Worm (Caenorhabditis elegans): ENCODE data around the gene srlf-17.

Gene srlf-17

ce11 chrIV:11142314-11143227 lies 40.1 kb upstream of the srlf-17 start, which contains the start of gene skih-2:
TSS of gene skih-2 (minus strand) at chrIV:11142364.
- TF ChIP-seq php-3 (GFP tag; IDR thresholded peaks at IDR 0.05) = no peak
- TF ChIP-seq nhr-111 (GFP tag; optimal IDR thresholded peaks at IDR 0.05) = no peak
- no peak for TF ChIP-seq tra-1 (GFP tag; IDR thresholded peaks at IDR 0.05)
- no peak for TF ChIP-seq dmd-9 (GFP tag; IDR thresholded peaks at IDR 0.05)
- TF ChIP-seq nhr-11 (tag; optimal IDR thresholded peaks at IDR 0.05) = no peak
- TF ChIP-seq ceh-44 (GFP tag; IDR thresholded peaks at IDR 0.05) = no peak
- TF ChIP-seq ztf-7 (tag; optimal IDR thresholded peaks at IDR 0.05) = no peak
- no peak for TF ChIP-seq nhr-102 (tag; optimal IDR thresholded peaks at IDR 0.05)
- TF ChIP-seq F37D6.2 (tag; optimal IDR thresholded peaks at IDR 0.05) = no peak
- TF ChIP-seq mep-1 (tag; optimal IDR thresholded peaks at IDR 0.05) = no peak
- no peak for TF ChIP-seq sdz-12 (GFP tag; optimal IDR thresholded peaks at IDR 0.05)
- no peak for TF ChIP-seq mxl-3 (GFP tag; optimal IDR thresholded peaks at IDR 0.05)
- no peak for TF ChIP-seq Y5F2A.4 (GFP tag; optimal IDR thresholded peaks at IDR 0.05)
- no peak for TF ChIP-seq arid-1 (GFP tag; conservative IDR thresholded peaks at IDR 0.05)
- no peak for TF ChIP-seq spr-3 (GFP tag; optimal IDR thresholded peaks at IDR 0.05)
- TF ChIP-seq egl-43 (GFP tag; IDR thresholded peaks at IDR 0.05) = no peak
- no peak for TF ChIP-seq Y75B8A.6 (GFP tag; IDR thresholded peaks at IDR 0.05)
- TF ChIP-seq F10B5.3 (tag; optimal IDR thresholded peaks at IDR 0.05) = no peak
- TF ChIP-seq lin-1 (GFP tag; IDR thresholded peaks at IDR 0.05) = no peak
- no peak for TF ChIP-seq nhr-41 (GFP tag; IDR thresholded peaks at IDR 0.05)
- no peak for TF ChIP-seq lin-39 (tag; optimal IDR thresholded peaks at IDR 0.05)
- TF ChIP-seq mdt-29 (GFP tag; IDR thresholded peaks at IDR 0.05) = no peak
- peak; percentile 40 for TF ChIP-seq lin-38 (GFP tag; IDR thresholded peaks at IDR 0.05)
- TF ChIP-seq madf-5 (GFP tag; IDR thresholded peaks at IDR 0.05) = no peak
- TF ChIP-seq ceh-32 (tag; optimal IDR thresholded peaks at IDR 0.05; ENCODE audit: poor library complexity) = no peak
- TF ChIP-seq hmg-1.1 (GFP tag; IDR thresholded peaks at IDR 0.05) = no peak
- TF ChIP-seq hlh-30 (tag; optimal IDR thresholded peaks at IDR 0.05; ENCODE audit: insufficient read depth) = peak; percentile 29
- no peak for TF ChIP-seq daf-19 (GFP tag; conservative IDR thresholded peaks at IDR 0.05)
- TF ChIP-seq snpc-1.2 (GFP tag; IDR thresholded peaks at IDR 0.05) = peak; percentile 21; the same call in 1 of the 2 replicates
- TF ChIP-seq ctbp-1 (GFP tag; IDR thresholded peaks at IDR 0.05) = no peak
- TF ChIP-seq skn-1 (tag; optimal IDR thresholded peaks at IDR 0.05) = no peak
- no peak for TF ChIP-seq hlh-11 (tag; optimal IDR thresholded peaks at IDR 0.05)
- TF ChIP-seq pha-4 (GFP tag; IDR thresholded peaks at IDR 0.05) = no peak
- no peak for TF ChIP-seq pha-4 (tag; optimal IDR thresholded peaks at IDR 0.05)
- TF ChIP-seq nhr-77 (tag; optimal IDR thresholded peaks at IDR 0.05) = peak; percentile 7
- TF ChIP-seq fkh-10 (GFP tag; optimal IDR thresholded peaks at IDR 0.05) = peak; percentile 8
- no peak for TF ChIP-seq unc-62 (GFP tag; optimal IDR thresholded peaks at IDR 0.05 in 1 of 2)
- TF ChIP-seq unc-62 (tag; optimal IDR thresholded peaks at IDR 0.05) = no peak
- TF ChIP-seq zfp-2 (tag; optimal IDR thresholded peaks at IDR 0.05) = no peak
- TF ChIP-seq aly-2 (tag; optimal IDR thresholded peaks at IDR 0.05) = no peak
- no peak for TF ChIP-seq Y48G9A.11 (GFP tag; IDR thresholded peaks at IDR 0.05)
- no peak for TF ChIP-seq lim-7 (GFP tag; IDR thresholded peaks at IDR 0.05)
- no peak for TF ChIP-seq lin-29 (GFP tag; IDR thresholded peaks at IDR 0.05)
- TF ChIP-seq snpc-4 (tag; optimal IDR thresholded peaks at IDR 0.05) = no peak
- TF ChIP-seq T20F7.1 (GFP tag; optimal IDR thresholded peaks at IDR 0.05) = peak; percentile 40
- TF ChIP-seq ZK337.2 (GFP tag; IDR thresholded peaks at IDR 0.05) = no peak
- no peak for TF ChIP-seq zag-1 (tag; optimal IDR thresholded peaks at IDR 0.05)
- no peak for TF ChIP-seq R02D3.7 (tag; optimal IDR thresholded peaks at IDR 0.05)
- no peak for TF ChIP-seq aha-1 (tag)
- no peak for TF ChIP-seq hif-1 (tag; optimal IDR thresholded peaks at IDR 0.05)
